Worm (Caenorhabditis elegans) whole organism, L2 larva: ENCODE measurements around the gene eif-2Bgamma.

Experiments
- nhr-11 ChIP-seq: fragments of 150-350 bp; optimal IDR thresholded peaks from 2 replicates; lab custom pipeline; 2014; ENCODE audit warnings: missing biosample characterization, missing genetic modification characterization
- skn-1 ChIP-seq: sonication (generic microtip); optimal IDR thresholded peaks from 2 replicates; lab custom pipeline; 2017; ENCODE audit warnings: missing biosample characterization, missing genetic modification characterization

DNA sequence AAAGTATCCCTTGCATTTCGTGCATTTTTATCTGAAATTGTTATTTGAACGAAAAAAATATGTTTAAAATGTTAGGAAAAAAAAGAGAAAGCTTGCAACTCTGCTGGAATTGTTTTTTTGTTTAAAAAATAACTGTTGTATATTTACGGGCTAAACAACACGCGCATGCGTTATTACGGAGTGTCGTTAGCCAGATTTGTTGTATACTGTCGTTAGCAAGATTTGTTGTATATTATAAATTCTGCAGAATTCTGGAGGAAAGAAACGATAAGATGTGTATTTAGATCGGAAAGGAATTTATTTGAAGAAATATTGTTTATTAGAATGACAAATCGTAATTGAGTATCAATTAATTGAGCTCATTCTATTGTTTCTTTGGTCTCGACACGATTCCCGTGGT lies at the start of gene eif-2Bgamma:
- TF ChIP-seq skn-1 (tag; lab: Kevin White, UChicago), result no peak
- TF ChIP-seq nhr-11, result no peak
